Worm (Caenorhabditis elegans): ENCODE results near the gene str-236.
A peak's percentile ranks its signal among the peaks of the same experiment; 100 is the strongest.

Gene str-236

DNA sequence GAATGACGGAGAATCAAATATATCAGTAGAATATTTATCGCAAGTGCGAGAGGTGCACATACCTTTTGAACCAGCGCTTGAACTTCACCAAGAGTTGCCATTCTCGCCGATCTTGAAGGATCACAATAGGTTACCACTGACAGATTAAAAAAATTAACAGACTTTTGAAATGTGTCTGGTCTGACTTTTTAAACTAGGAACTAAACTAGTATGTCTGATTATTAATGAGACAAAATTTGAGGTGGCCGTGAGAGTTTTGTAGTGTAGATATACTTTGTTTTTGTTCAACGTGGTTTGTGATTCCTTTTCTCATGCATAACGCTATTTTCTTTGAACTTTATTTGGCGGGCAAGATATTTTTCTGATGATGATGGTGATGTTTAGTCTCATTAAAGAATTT lies 6.0 kb downstream of the str-236 start, which contains the start of gene str-240:
TSS of gene str-240 (minus strand) at position 101 of the 400 bp plus-strand sequence.
- TF ChIP-seq pha-4 (tag; optimal IDR thresholded peaks at IDR 0.05) (no peak), ztf-11 (tag; optimal IDR thresholded peaks at IDR 0.05) (no peak), aly-2 (tag; optimal IDR thresholded peaks at IDR 0.05) (no peak), tbx-2 (tag; optimal IDR thresholded peaks at IDR 0.05) (no peak), egl-27 (tag; optimal IDR thresholded peaks at IDR 0.05) (no peak), fos-1 (tag; optimal IDR thresholded peaks at IDR 0.05) (no peak), unc-39 (tag; optimal IDR thresholded peaks at IDR 0.05) (no peak), mml-1 (tag; optimal IDR thresholded peaks at IDR 0.05) (no peak), skn-1 (tag; optimal IDR thresholded peaks at IDR 0.05) (no peak), ztf-4 (tag; optimal IDR thresholded peaks at IDR 0.05) (no peak), nhr-23 (tag; optimal IDR thresholded peaks at IDR 0.05) (no peak), elt-3 (tag; optimal IDR thresholded peaks at IDR 0.05) (no peak), hmg-11 (tag; optimal IDR thresholded peaks at IDR 0.05) (no peak), elt-1 (tag; optimal IDR thresholded peaks at IDR 0.05) (no peak), mdl-1 (tag; optimal IDR thresholded peaks at IDR 0.05) (no peak)

DNA sequence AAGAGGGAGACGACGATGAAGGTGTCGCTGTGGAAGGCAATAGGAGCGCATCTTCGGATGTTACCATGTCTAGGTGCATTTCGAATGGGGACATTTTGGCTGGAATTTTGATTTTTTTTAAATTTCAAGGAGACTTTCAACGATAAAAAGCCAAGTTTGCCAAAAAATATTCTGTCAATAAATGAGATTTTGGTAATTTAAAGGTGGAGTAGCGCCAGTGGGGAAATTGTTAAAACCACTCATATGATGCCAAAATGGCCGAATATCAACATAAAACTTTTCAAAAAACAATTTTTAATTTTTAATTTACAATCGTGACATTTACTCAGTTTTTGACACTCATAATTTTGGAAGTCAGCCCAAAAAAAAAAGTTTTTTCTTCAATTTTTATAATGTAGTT lies 16.3 kb downstream of the str-236 start, which contains the start of gene nhr-260:
TSS of gene nhr-260 (minus strand) at position 101 of the 400 bp plus-strand sequence.
- TF ChIP-seq ztf-11 (tag; optimal IDR thresholded peaks at IDR 0.05) = no peak
- no peak for TF ChIP-seq nhr-76 (tag; optimal IDR thresholded peaks at IDR 0.05)

DNA sequence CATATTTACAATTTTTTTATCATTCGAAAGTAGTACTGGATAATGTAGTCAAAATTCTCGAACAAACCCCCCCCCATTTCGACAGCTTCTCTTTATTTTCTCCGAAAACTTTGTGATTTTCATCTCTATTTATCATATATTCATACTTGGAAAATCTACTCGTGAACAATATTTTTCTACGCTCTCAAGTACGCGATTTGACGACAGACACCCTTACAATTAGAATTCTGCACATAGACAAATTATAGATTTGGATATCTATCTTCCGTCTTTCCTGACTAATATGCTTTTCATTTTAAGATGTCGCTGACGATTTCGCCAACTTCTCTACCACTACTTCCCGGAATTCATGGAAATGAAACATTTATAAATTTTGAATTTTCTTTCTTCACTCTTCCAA lies 21.9 kb downstream of the str-236 start, which contains the start of gene sru-28:
TSS of gene sru-28 (plus strand) at position 301 of the 400 bp plus-strand sequence.
- TF ChIP-seq nhr-67 (tag; optimal IDR thresholded peaks at IDR 0.05) (no peak), nhr-237 (tag; optimal IDR thresholded peaks at IDR 0.05) (no peak), eor-1 (tag; optimal IDR thresholded peaks at IDR 0.05) (no peak)

DNA sequence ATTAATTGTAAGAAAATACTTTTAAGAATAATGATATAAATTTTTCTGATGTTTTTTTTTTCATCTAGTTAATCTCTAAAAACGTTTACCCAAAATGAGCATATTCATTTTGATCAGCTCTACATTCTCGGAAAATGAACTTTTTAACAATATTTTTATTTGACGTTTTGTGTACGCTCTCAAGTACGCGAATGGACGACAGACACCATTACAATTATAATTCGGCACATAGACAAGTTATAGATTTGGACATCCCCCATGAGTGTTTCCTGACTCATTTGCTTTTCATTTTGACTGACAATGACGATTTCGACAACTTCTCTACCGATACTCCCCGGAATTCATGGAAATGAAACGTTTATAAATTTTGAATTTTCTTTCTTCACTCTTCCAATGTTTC lies 28.7 kb downstream of the str-236 start, which contains the start of gene sru-27:
TSS of gene sru-27 (plus strand) at position 301 of the 400 bp plus-strand sequence.
- TF ChIP-seq ztf-11 (tag; optimal IDR thresholded peaks at IDR 0.05) = no peak
- no peak for TF ChIP-seq daf-12 (tag; optimal IDR thresholded peaks at IDR 0.05)
- TF ChIP-seq fkh-10 (GFP tag; optimal IDR thresholded peaks at IDR 0.05) = no peak
- no peak for TF ChIP-seq nhr-28 (tag; optimal IDR thresholded peaks at IDR 0.05)
- no peak for TF ChIP-seq ceh-16 (tag; optimal IDR thresholded peaks at IDR 0.05)
- TF ChIP-seq pha-4 (tag; optimal IDR thresholded peaks at IDR 0.05) = no peak
- TF ChIP-seq nfya-1 (tag; optimal IDR thresholded peaks at IDR 0.05; ENCODE audit: insufficient read depth) = no peak
- TF ChIP-seq nhr-237 (tag; optimal IDR thresholded peaks at IDR 0.05) = no peak
- no peak for TF ChIP-seq R02D3.7 (tag; optimal IDR thresholded peaks at IDR 0.05)
- TF ChIP-seq ZK546.5 (tag; optimal IDR thresholded peaks at IDR 0.05) = no peak
- no peak for TF ChIP-seq egl-27 (tag; optimal IDR thresholded peaks at IDR 0.05)
- no peak for TF ChIP-seq skn-1 (tag; optimal IDR thresholded peaks at IDR 0.05)
- TF ChIP-seq hmg-11 (tag; optimal IDR thresholded peaks at IDR 0.05) = no peak
- no peak for TF ChIP-seq nhr-12 (tag; optimal IDR thresholded peaks at IDR 0.05)
- no peak for TF ChIP-seq fkh-2 (tag; optimal IDR thresholded peaks at IDR 0.05)

DNA sequence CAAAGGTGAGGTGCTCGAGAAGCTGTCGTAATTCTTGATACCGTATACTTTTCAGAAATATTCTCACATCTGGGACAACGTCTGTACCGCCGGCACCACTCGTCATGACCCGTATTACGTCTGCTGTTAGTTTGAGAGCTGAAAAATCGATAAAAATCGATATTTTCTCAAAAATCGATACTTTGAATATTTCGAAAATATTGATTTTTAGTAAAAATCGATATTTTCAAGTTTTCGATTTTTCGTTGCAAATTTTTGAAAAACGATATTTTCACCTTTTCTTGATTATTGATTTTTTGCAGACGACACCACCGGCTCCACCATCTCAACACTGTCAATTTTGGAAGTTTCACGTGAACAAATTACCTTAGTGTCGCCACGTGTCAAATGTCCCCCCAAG lies 32.1 kb downstream of the str-236 start:
- TF ChIP-seq fkh-10 (GFP tag; optimal IDR thresholded peaks at IDR 0.05) (no peak), mml-1 (tag; optimal IDR thresholded peaks at IDR 0.05) (no peak), ceh-28 (tag; optimal IDR thresholded peaks at IDR 0.05) (peak; percentile 89)

DNA sequence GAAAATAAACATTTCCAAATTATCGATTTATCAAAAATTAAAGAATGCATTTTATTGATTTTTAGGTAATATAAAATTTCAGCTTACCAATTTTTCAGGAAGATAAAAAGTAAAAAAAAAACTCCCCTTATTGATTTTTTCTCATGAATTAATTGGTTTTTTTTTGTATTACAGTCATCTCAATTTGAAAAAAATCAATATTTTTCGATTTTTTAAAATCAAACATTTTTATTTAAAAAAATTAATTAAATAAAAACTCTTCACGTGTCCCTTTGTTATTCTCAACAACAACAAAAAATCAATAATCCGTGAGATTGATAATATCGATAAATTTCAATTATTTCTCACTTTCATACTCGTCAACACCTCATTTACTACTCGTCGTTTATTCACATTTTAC lies 32.6 kb downstream of the str-236 start, which contains the start of gene C38C3.3:
TSS of gene C38C3.3 (plus strand) at position 301 of the 400 bp plus-strand sequence.
- peak; percentile 15 for TF ChIP-seq ceh-28 (tag; optimal IDR thresholded peaks at IDR 0.05)
- TF ChIP-seq unc-62 (GFP tag; optimal IDR thresholded peaks at IDR 0.05) = no peak
- TF ChIP-seq snpc-4 (tag; optimal IDR thresholded peaks at IDR 0.05) = no peak
- no peak for TF ChIP-seq lin-15B (tag; optimal IDR thresholded peaks at IDR 0.05)
- TF ChIP-seq hmg-11 (tag; optimal IDR thresholded peaks at IDR 0.05) = no peak

Measured in whole organism, L3 larva.